Worm (Caenorhabditis elegans): ENCODE results near the gene Y57E12AL.2.

Y57E12AL.2 gene

ce11 chrV:7021772-7022171 is 36.1 kb upstream of the Y57E12AL.2 start, which contains the start of gene F20A1.4:
Gene F20A1.4, minus strand, starts transcription at chrV:7021872.
- TF ChIP-seq nhr-21 (tag; optimal IDR thresholded peaks at IDR 0.05): no peak
- no peak for TF ChIP-seq C34F6.9 (tag; optimal IDR thresholded peaks at IDR 0.05)
- TF ChIP-seq alr-1 (tag; optimal IDR thresholded peaks at IDR 0.05): no peak
- no peak for TF ChIP-seq nhr-6 (tag; optimal IDR thresholded peaks at IDR 0.05)
- no peak for TF ChIP-seq nhr-237 (tag; optimal IDR thresholded peaks at IDR 0.05)
- no peak for TF ChIP-seq elt-1 (tag; optimal IDR thresholded peaks at IDR 0.05)
- no peak for TF ChIP-seq nhr-10 (tag; optimal IDR thresholded peaks at IDR 0.05)
- TF ChIP-seq sem-4 (tag; optimal IDR thresholded peaks at IDR 0.05): no peak
- no peak for TF ChIP-seq unc-55 (GFP tag; optimal IDR thresholded peaks at IDR 0.05)
- TF ChIP-seq peb-1 (tag; optimal IDR thresholded peaks at IDR 0.05): no peak
- TF ChIP-seq ztf-4 (tag; optimal IDR thresholded peaks at IDR 0.05): no peak
- TF ChIP-seq ZK546.5 (tag; optimal IDR thresholded peaks at IDR 0.05): no peak
- no peak for TF ChIP-seq mbf-1 (tag; optimal IDR thresholded peaks at IDR 0.05)
- TF ChIP-seq nhr-77 (tag; optimal IDR thresholded peaks at IDR 0.05): no peak
- no peak for TF ChIP-seq lin-11 (tag; optimal IDR thresholded peaks at IDR 0.05)

- no peak for TF ChIP-seq F13H6.1 (tag; optimal IDR thresholded peaks at IDR 0.05)
- no peak for TF ChIP-seq unc-39 (tag; optimal IDR thresholded peaks at IDR 0.05)
- no peak for TF ChIP-seq egl-27 (tag; optimal IDR thresholded peaks at IDR 0.05)
- no peak for TF ChIP-seq elt-1 (tag; optimal IDR thresholded peaks at IDR 0.05)
- no peak for TF ChIP-seq nhr-12 (tag; optimal IDR thresholded peaks at IDR 0.05)
- no peak for TF ChIP-seq mab-5 (tag; optimal IDR thresholded peaks at IDR 0.05)
- no peak for TF ChIP-seq lsy-2 (tag; optimal IDR thresholded peaks at IDR 0.05)
- no peak for TF ChIP-seq sma-3 (GFP tag; optimal IDR thresholded peaks at IDR 0.05)
- TF ChIP-seq skn-1 (tag; optimal IDR thresholded peaks at IDR 0.05): no peak
- TF ChIP-seq dmd-4 (tag; optimal IDR thresholded peaks at IDR 0.05): no peak
- TF ChIP-seq aly-2 (tag; optimal IDR thresholded peaks at IDR 0.05): no peak
- no peak for TF ChIP-seq alr-1 (tag; optimal IDR thresholded peaks at IDR 0.05)
- no peak for TF ChIP-seq ztf-11 (tag; optimal IDR thresholded peaks at IDR 0.05)
- TF ChIP-seq sma-9 (GFP tag; optimal IDR thresholded peaks at IDR 0.05): no peak
- no peak for TF ChIP-seq sma-9 (tag; optimal IDR thresholded peaks at IDR 0.05)
Measured at ce11 chrV:7022981-7023380, 34.9 kb upstream of the Y57E12AL.2 start.

ce11 chrV:7027055-7027454 is 30.8 kb upstream of the Y57E12AL.2 start, which contains the start of gene F20A1.6:
Gene F20A1.6, minus strand, starts transcription at chrV:7027155.
- no peak for TF ChIP-seq Y55F3AM.14 (GFP tag; optimal IDR thresholded peaks at IDR 0.05)
- no peak for TF ChIP-seq nhr-11 (tag; optimal IDR thresholded peaks at IDR 0.05)
- no peak for TF ChIP-seq blmp-1 (tag; optimal IDR thresholded peaks at IDR 0.05; ENCODE audit: insufficient read depth)
- no peak for TF ChIP-seq ztf-4 (tag; optimal IDR thresholded peaks at IDR 0.05)
- TF ChIP-seq unc-39 (tag; optimal IDR thresholded peaks at IDR 0.05): no peak
- no peak for TF ChIP-seq elt-1 (tag; optimal IDR thresholded peaks at IDR 0.05)
- TF ChIP-seq lsy-2 (tag; optimal IDR thresholded peaks at IDR 0.05): no peak
- TF ChIP-seq ztf-11 (tag; optimal IDR thresholded peaks at IDR 0.05): no peak
- TF ChIP-seq sma-9 (GFP tag; optimal IDR thresholded peaks at IDR 0.05): no peak
- no peak for TF ChIP-seq sma-9 (tag; optimal IDR thresholded peaks at IDR 0.05)
- TF ChIP-seq sma-3 (GFP tag; optimal IDR thresholded peaks at IDR 0.05): no peak
- no peak for TF ChIP-seq egl-27 (tag; optimal IDR thresholded peaks at IDR 0.05)
- TF ChIP-seq elt-3 (tag; optimal IDR thresholded peaks at IDR 0.05): no peak
- no peak for TF ChIP-seq fos-1 (tag; optimal IDR thresholded peaks at IDR 0.05)
- no peak for TF ChIP-seq ceh-82 (tag; optimal IDR thresholded peaks at IDR 0.05)
- no peak for TF ChIP-seq nhr-6 (tag; optimal IDR thresholded peaks at IDR 0.05)
- no peak for TF ChIP-seq lin-11 (tag; optimal IDR thresholded peaks at IDR 0.05)
- TF ChIP-seq nhr-129 (tag; optimal IDR thresholded peaks at IDR 0.05): no peak

ce11 chrV:7036475-7036874 is 21.4 kb upstream of the Y57E12AL.2 start, which contains the start of gene twk-11:
Gene twk-11, minus strand, starts transcription at chrV:7036575.
- no peak for TF ChIP-seq ZK546.5 (tag; optimal IDR thresholded peaks at IDR 0.05)
- no peak for TF ChIP-seq elt-3 (tag; optimal IDR thresholded peaks at IDR 0.05)
- no peak for TF ChIP-seq nhr-23 (tag; optimal IDR thresholded peaks at IDR 0.05)
- no peak for TF ChIP-seq sma-3 (GFP tag; optimal IDR thresholded peaks at IDR 0.05)
- TF ChIP-seq unc-62 (GFP tag; optimal IDR thresholded peaks at IDR 0.05): no peak
- no peak for TF ChIP-seq peb-1 (tag; optimal IDR thresholded peaks at IDR 0.05)
- TF ChIP-seq ztf-4 (tag; optimal IDR thresholded peaks at IDR 0.05): no peak
- no peak for TF ChIP-seq ztf-1 (GFP tag; conservative IDR thresholded peaks at IDR 0.05)
- TF ChIP-seq R02D3.7 (tag; optimal IDR thresholded peaks at IDR 0.05): no peak
- TF ChIP-seq egl-27 (tag; optimal IDR thresholded peaks at IDR 0.05): no peak
- no peak for TF ChIP-seq lsy-2 (tag; optimal IDR thresholded peaks at IDR 0.05)
- no peak for TF ChIP-seq ceh-82 (tag; optimal IDR thresholded peaks at IDR 0.05)
- no peak for TF ChIP-seq nhr-12 (tag; optimal IDR thresholded peaks at IDR 0.05)
- TF ChIP-seq mab-5 (tag; optimal IDR thresholded peaks at IDR 0.05): no peak
- no peak for TF ChIP-seq dmd-4 (tag; optimal IDR thresholded peaks at IDR 0.05)
- TF ChIP-seq lin-13 (GFP tag; optimal IDR thresholded peaks at IDR 0.05): no peak
- no peak for TF ChIP-seq blmp-1 (tag; optimal IDR thresholded peaks at IDR 0.05; ENCODE audit: insufficient read depth)
- TF ChIP-seq unc-39 (tag; optimal IDR thresholded peaks at IDR 0.05): no peak
